Fruit fly (Drosophila melanogaster) whole organism, embryonic: ENCODE data around the gene ash1.

Source experiments
- Awh ChIP-seq: fragments of 200-800 bp; sonication (Bioruptor generic); IDR thresholded peaks from 2 replicates; pipeline ENCODE4, ENCODE4 v1.3.6; 2022; ENCODE audit warnings: missing biosample characterization, missing genetic modification characterization
- BEAF-32 ChIP-seq: fragments of 200-800 bp; sonication (Bioruptor generic); optimal IDR thresholded peaks from 3 replicates; lab custom pipeline; 2017; ENCODE audit warnings: missing biosample characterization, missing genetic modification characterization, mild to moderate bottlenecking, moderate library complexity, missing genetic modification reagents
- CG10366 ChIP-seq: fragments of 200-800 bp; sonication (Bioruptor generic); IDR thresholded peaks from 2 replicates; pipeline ENCODE4 v1.3.6; 2022; ENCODE audit warnings: missing biosample characterization, missing genetic modification characterization
- CG10565 ChIP-seq: fragments of 200-800 bp; sonication (Bioruptor generic); optimal IDR thresholded peaks from 3 replicates; lab custom pipeline; 2016; ENCODE audit warnings: missing biosample characterization, mild to moderate bottlenecking, missing genetic modification characterization
- CG11247 ChIP-seq: fragments of 200-800 bp; sonication (Bioruptor generic); IDR thresholded peaks from 2 replicates; pipeline ENCODE4 v1.3.6; 2022; ENCODE audit warnings: missing biosample characterization, missing genetic modification characterization
- CG1233 ChIP-seq: fragments of 200-800 bp; sonication (Bioruptor generic); optimal IDR thresholded peaks from 4 replicates; lab custom pipeline; 2018; ENCODE audit warnings: missing biosample characterization, mild to moderate bottlenecking, missing genetic modification characterization
- CG15011 ChIP-seq: fragments of 200-800 bp; sonication (Bioruptor generic); optimal IDR thresholded peaks from 3 replicates; lab custom pipeline; 2018; ENCODE audit warnings: missing biosample characterization, mild to moderate bottlenecking, missing genetic modification characterization
- CG17328 ChIP-seq: fragments of 200-800 bp; sonication (Bioruptor generic); IDR thresholded peaks from 2 replicates; pipeline ENCODE4 v1.3.6; 2022; ENCODE audit warnings: missing biosample characterization, missing genetic modification characterization
- CG17829 ChIP-seq: fragments of 200-800 bp; optimal IDR thresholded peaks from 2 replicates; lab custom pipeline; 2019; ENCODE audit warnings: missing biosample characterization, mild to moderate bottlenecking, missing genetic modification characterization, moderate library complexity
- CG1832 ChIP-seq: fragments of 200-800 bp; sonication (Bioruptor generic); optimal IDR thresholded peaks from 2 replicates; lab custom pipeline; 2017; ENCODE audit warnings: missing biosample characterization, mild to moderate bottlenecking, missing genetic modification characterization, inconsistent platforms
- CG18476 ChIP-seq: fragments of 200-800 bp; sonication (Bioruptor generic); optimal IDR thresholded peaks from 2 replicates; lab custom pipeline; 2016; ENCODE audit warnings: missing biosample characterization, mild to moderate bottlenecking, missing genetic modification characterization
- CG2129 ChIP-seq: fragments of 200-800 bp; sonication (Bioruptor generic); IDR thresholded peaks from 2 replicates; pipeline ENCODE4 v1.3.6; 2022; ENCODE audit warnings: missing biosample characterization, missing genetic modification characterization; ENCODE audit not compliant: partially characterized antibody
- CG2199 ChIP-seq: fragments of 200-800 bp; sonication (Bioruptor generic); IDR thresholded peaks from 3 replicates; pipeline ENCODE4 v1.3.6; 2022; ENCODE audit warnings: missing biosample characterization, missing genetic modification characterization
- CG33213 ChIP-seq: fragments of 200-800 bp; sonication (Bioruptor generic); optimal IDR thresholded peaks from 3 replicates; lab custom pipeline; 2016; ENCODE audit warnings: missing biosample characterization, missing genetic modification characterization
- CG8089 ChIP-seq: fragments of 200-800 bp; sonication (Bioruptor generic); optimal IDR thresholded peaks from 3 replicates; lab custom pipeline; 2016; ENCODE audit warnings: missing biosample characterization, missing genetic modification characterization
- CG8924 ChIP-seq: fragments of 200-800 bp; optimal IDR thresholded peaks from 3 replicates; lab custom pipeline; 2019; ENCODE audit warnings: missing biosample characterization, mild to moderate bottlenecking, missing genetic modification characterization, moderate library complexity
- CG9609 ChIP-seq: fragments of 200-800 bp; sonication (Bioruptor generic); optimal IDR thresholded peaks from 3 replicates; lab custom pipeline; 2016; ENCODE audit warnings: missing biosample characterization, missing genetic modification characterization
- CHES-1-like ChIP-seq: fragments of 200-800 bp; sonication (Bioruptor generic); optimal IDR thresholded peaks from 2 replicates; lab custom pipeline; 2016; ENCODE audit warnings: missing biosample characterization, missing genetic modification characterization
- Chrac-16 ChIP-seq: fragments of 200-800 bp; sonication (Bioruptor generic); optimal IDR thresholded peaks from 3 replicates; lab custom pipeline; 2016; ENCODE audit warnings: missing biosample characterization, missing genetic modification characterization
- CrebB ChIP-seq: fragments of 200-800 bp; sonication (Bioruptor generic); optimal IDR thresholded peaks from 3 replicates; lab custom pipeline; 2018; ENCODE audit warnings: missing biosample characterization, mild to moderate bottlenecking, missing genetic modification characterization
- Dfd ChIP-seq, 2 experiments: fragments of >200 bp; optimal IDR thresholded peaks; 2 replicates each; lab custom pipeline; 2017; ENCODE audit warnings: missing biosample characterization in 2 of 2, missing genetic modification characterization in 2 of 2
- Doc2 ChIP-seq: fragments of 200-800 bp; sonication (Bioruptor generic); IDR thresholded peaks from 2 replicates; pipeline ENCODE4 v1.3.6; 2022; ENCODE audit warnings: missing biosample characterization, missing genetic modification characterization
- MTF-1 ChIP-seq: fragments of 200-800 bp; sonication (Bioruptor generic); optimal IDR thresholded peaks from 2 replicates; lab custom pipeline; 2018; ENCODE audit warnings: missing biosample characterization, mild to moderate bottlenecking, missing genetic modification characterization, borderline replicate concordance
- Mad ChIP-seq: fragments of 200-800 bp; sonication (Bioruptor generic); optimal IDR thresholded peaks from 2 replicates; lab custom pipeline; 2016; ENCODE audit warnings: missing biosample characterization, missing genetic modification characterization
- Mrtf ChIP-seq: fragments of 200-800 bp; sonication (Bioruptor generic); IDR thresholded peaks from 3 replicates; pipeline ENCODE4 v1.3.6; 2022; ENCODE audit warnings: missing biosample characterization, missing genetic modification characterization
- Neu2 ChIP-seq: fragments of 200-800 bp; sonication (Bioruptor generic); optimal IDR thresholded peaks from 3 replicates; lab custom pipeline; 2016; ENCODE audit warnings: missing biosample characterization, missing genetic modification characterization, borderline replicate concordance
- Scr ChIP-seq: fragments of 200-800 bp; sonication (Bioruptor generic); IDR thresholded peaks from 2 replicates; pipeline ENCODE4 v1.3.6; 2022; ENCODE audit warnings: missing biosample characterization, missing genetic modification characterization; ENCODE audit not compliant: partially characterized antibody
- Stat92E ChIP-seq, 3 experiments: fragments of >200 bp in 2 of 3; fragments of 200-800 bp in 1 of 3; sonication (Bioruptor generic) in 1 of 3; optimal IDR thresholded peaks; 2 replicates each; lab custom pipeline; 2017 to 2019; ENCODE audit warnings: missing biosample characterization in 3 of 3, missing genetic modification characterization in 3 of 3, mild to moderate bottlenecking in 1 of 3, moderate library complexity in 1 of 3
- TFAM ChIP-seq: fragments of 200-800 bp; sonication (Bioruptor generic); optimal IDR thresholded peaks from 2 replicates; lab custom pipeline; 2017; ENCODE audit warnings: missing biosample characterization, missing genetic modification characterization, inconsistent platforms
- Usf ChIP-seq: fragments of 200-800 bp; sonication (Bioruptor generic); optimal IDR thresholded peaks from 2 replicates; lab custom pipeline; 2017; ENCODE audit warnings: missing genotype, missing biosample characterization, missing genetic modification characterization
- Xrp1 ChIP-seq: fragments of 200-800 bp; sonication (Bioruptor generic); IDR thresholded peaks from 2 replicates; pipeline ENCODE4 v1.3.6; 2022; ENCODE audit warnings: missing biosample characterization, missing genetic modification characterization
- ap ChIP-seq: fragments of 200-800 bp; sonication (Bioruptor generic); IDR thresholded peaks from 2 replicates; pipeline ENCODE4 v1.3.6; 2022; ENCODE audit warnings: missing biosample characterization, missing genetic modification characterization
- ara ChIP-seq: fragments of 200-800 bp; sonication (Bioruptor generic); IDR thresholded peaks from 2 replicates; pipeline ENCODE4 v1.3.6; 2022; ENCODE audit warnings: missing biosample characterization, missing genetic modification characterization
- btn ChIP-seq: fragments of 200-800 bp; sonication (Bioruptor generic); optimal IDR thresholded peaks from 2 replicates; lab custom pipeline; 2016; ENCODE audit warnings: missing biosample characterization, missing genetic modification characterization
- cg ChIP-seq: fragments of 200-800 bp; sonication (Bioruptor generic); optimal IDR thresholded peaks from 3 replicates; lab custom pipeline; 2019; ENCODE audit warnings: missing biosample characterization, mild to moderate bottlenecking, missing genetic modification characterization, moderate library complexity
- dan ChIP-seq: fragments of 200-800 bp; sonication (Bioruptor generic); IDR thresholded peaks from 2 replicates; pipeline ENCODE4 v1.3.6; 2022; ENCODE audit warnings: missing biosample characterization, missing genetic modification characterization
- dati ChIP-seq: fragments of 200-800 bp; sonication (Bioruptor generic); IDR thresholded peaks from 2 replicates; pipeline ENCODE4 v1.3.6; 2022; ENCODE audit warnings: missing biosample characterization, missing genetic modification characterization
- disco-r ChIP-seq: fragments of 200-800 bp; sonication (Bioruptor generic); optimal IDR thresholded peaks from 2 replicates; lab custom pipeline; 2016; ENCODE audit warnings: missing biosample characterization, missing genetic modification characterization
- dpn ChIP-seq, 2 experiments: fragments of 200-800 bp; sonication (Bioruptor generic); optimal IDR thresholded peaks; 3 replicates each; lab custom pipeline; 2016; ENCODE audit warnings: missing biosample characterization in 2 of 2, missing genetic modification characterization in 2 of 2
- gcm ChIP-seq: fragments of 200-800 bp; sonication (Bioruptor generic); optimal IDR thresholded peaks from 2 replicates; lab custom pipeline; 2019; ENCODE audit warnings: missing biosample characterization, mild to moderate bottlenecking, missing genetic modification characterization, moderate library complexity
- grau ChIP-seq: fragments of 200-800 bp; optimal IDR thresholded peaks from 3 replicates; lab custom pipeline; 2019; ENCODE audit warnings: missing biosample characterization, mild to moderate bottlenecking, missing genetic modification characterization, moderate library complexity
- ham ChIP-seq: fragments of 200-800 bp; sonication (Bioruptor generic); IDR thresholded peaks from 2 replicates; pipeline ENCODE4 v1.3.6; 2022; ENCODE audit warnings: missing biosample characterization, missing genetic modification characterization
- ken ChIP-seq: fragments of 200-800 bp; sonication (Bioruptor generic); IDR thresholded peaks from 3 replicates; pipeline ENCODE4 v1.3.6; 2022; ENCODE audit warnings: missing biosample characterization, missing genetic modification characterization
- rib ChIP-seq: fragments of 200-800 bp; sonication (Bioruptor generic); IDR thresholded peaks from 2 replicates; pipeline ENCODE4 v1.3.6; 2022; ENCODE audit warnings: missing biosample characterization, missing genetic modification characterization
- run ChIP-seq: fragments of 200-800 bp; sonication (Bioruptor generic); optimal IDR thresholded peaks from 3 replicates; lab custom pipeline; 2018; ENCODE audit warnings: missing biosample characterization, mild to moderate bottlenecking, missing genetic modification characterization
- sc ChIP-seq, 3 experiments: fragments of >200 bp in 2 of 3; fragments of 200-800 bp in 1 of 3; sonication (Bioruptor generic) in 1 of 3; optimal IDR thresholded peaks; 2 replicates in 2 of 3; 3 replicates in 1 of 3; lab custom pipeline; 2017; ENCODE audit warnings: mild to moderate bottlenecking in 1 of 3, missing biosample characterization in 1 of 3, missing genetic modification characterization in 1 of 3, missing genetic modification reagents in 1 of 3
- sens ChIP-seq: fragments of 200-800 bp; sonication (Bioruptor generic); peaks from one replicate; lab custom pipeline; 2016; ENCODE audit warnings: missing biosample characterization, missing genetic modification characterization
- tgo ChIP-seq: fragments of 200-800 bp; sonication (Bioruptor generic); IDR thresholded peaks from 3 replicates; pipeline ENCODE4 v1.3.6; 2022; ENCODE audit warnings: missing biosample characterization, missing genetic modification characterization
- vfl ChIP-seq: fragments of 200-800 bp; sonication (Bioruptor generic); optimal IDR thresholded peaks from 2 replicates; lab custom pipeline; 2016; ENCODE audit warnings: missing biosample characterization, missing genetic modification characterization
- wek ChIP-seq: fragments of 200-800 bp; sonication (Bioruptor generic); optimal IDR thresholded peaks from 3 replicates; lab custom pipeline; 2018; ENCODE audit warnings: missing biosample characterization, mild to moderate bottlenecking, missing genetic modification characterization, moderate library complexity
- yki ChIP-seq: fragments of >200 bp; optimal IDR thresholded peaks from 3 replicates; lab custom pipeline; 2018

The ash1 gene

DNA sequence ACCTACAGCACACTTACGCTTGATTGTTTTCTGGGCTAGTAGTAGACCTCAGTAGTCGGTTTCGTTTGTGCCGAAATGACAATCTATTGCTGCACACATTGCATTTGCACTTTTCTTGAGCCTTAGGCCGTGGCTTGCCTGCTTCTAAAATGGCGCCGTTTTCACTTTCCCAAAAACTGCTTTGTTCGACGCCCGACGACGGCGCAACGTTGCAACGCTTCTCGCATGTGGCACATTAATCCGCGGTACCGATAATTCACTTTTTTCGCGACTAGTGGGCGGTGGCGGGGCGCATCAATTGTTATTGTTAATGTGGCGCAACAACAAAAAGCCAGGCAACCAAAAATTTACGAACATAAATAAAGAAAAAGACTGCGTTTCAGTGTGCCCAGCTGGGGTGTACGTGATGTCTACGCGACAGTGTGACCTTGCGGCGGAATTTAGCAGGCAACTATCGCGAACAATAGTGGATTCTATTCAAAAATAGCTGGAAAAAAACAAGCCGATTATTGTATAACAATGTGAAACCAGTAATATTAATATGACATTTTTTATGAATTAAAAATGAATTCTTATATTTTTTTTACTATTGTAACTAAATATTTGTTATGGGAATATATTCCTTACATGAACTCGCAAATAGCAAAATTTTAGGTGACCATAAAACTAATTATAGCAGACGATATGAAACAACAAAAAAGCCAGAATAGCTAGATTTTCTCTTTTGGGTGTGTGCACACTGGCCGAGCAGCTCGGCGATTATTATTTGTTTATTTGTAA, at the start of gene ash1, which contains the start of gene Taf6 (continued):
- TF ChIP-seq sc (optimal IDR thresholded peaks at IDR 0.05; lab: Kevin White, UChicago) (no peak), sc (GFP tag; optimal IDR thresholded peaks at IDR 0.05; lab: Kevin White, UChicago) (no peak), Xrp1 (GFP tag; lab: Robert Waterston, UW) (no peak), ham (GFP tag; lab: Robert Waterston, UW) (no peak), wek (GFP tag; lab: Kevin White, UChicago) (no peak), rib (GFP tag; lab: Robert Waterston, UW) (no peak), CG18476 (GFP tag; lab: Kevin White, UChicago) (no peak), ken (GFP tag; lab: Robert Waterston, UW) (no peak), Scr (GFP tag; lab: Robert Waterston, UW) (peak; percentile 73), tgo (GFP tag; lab: Robert Waterston, UW) (no peak), CG8089 (GFP tag; lab: Kevin White, UChicago) (no peak), CG15011 (GFP tag; lab: Kevin White, UChicago) (no peak), vfl (no peak), CG17328 (GFP tag; lab: Robert Waterston, UW) (no peak), Stat92E (GFP tag; optimal IDR thresholded peaks at IDR 0.05; lab: Kevin White, UChicago) (no peak), CG17829 (peak; percentile 54), Doc2 (GFP tag; lab: Robert Waterston, UW) (no peak), CG9609 (GFP tag; lab: Kevin White, UChicago) (no peak), disco-r (GFP tag; lab: Kevin White, UChicago) (no peak), btn (GFP tag; lab: Kevin White, UChicago) (no peak), gcm (GFP tag; lab: Kevin White, UChicago) (no peak), grau (tag; lab: Kevin White, UChicago) (no peak), Dfd (GFP tag; optimal IDR thresholded peaks at IDR 0.05; lab: Kevin White, UChicago) (no peak), yki (lab: Kevin White, UChicago) (no peak), CG8924 (peak; percentile 57), MTF-1 (GFP tag; lab: Kevin White, UChicago) (no peak), Mrtf (GFP tag; lab: Robert Waterston, UW) (no peak), BEAF-32 (GFP tag; lab: Kevin White, UChicago) (peak; percentile 89), CG2129 (GFP tag; lab: Robert Waterston, UW) (no peak), CG1233 (GFP tag; lab: Kevin White, UChicago) (no peak), CHES-1-like (GFP tag; lab: Kevin White, UChicago) (no peak), Awh (GFP tag; lab: Robert Waterston, UW) (no peak), Usf (no peak), CG10565 (GFP tag; lab: Kevin White, UChicago) (no peak), Chrac-16 (GFP tag; lab: Kevin White, UChicago) (no peak), sens (no peak), ap (GFP tag; lab: Robert Waterston, UW) (no peak), cg (GFP tag; lab: Kevin White, UChicago) (no peak), Neu2 (GFP tag; lab: Kevin White, UChicago) (no peak), CrebB (tag; lab: Kevin White, UChicago) (no peak), Mad (GFP tag; lab: Kevin White, UChicago) (no peak), dan (GFP tag; lab: Robert Waterston, UW) (no peak), CG33213 (no peak), ara (GFP tag; lab: Robert Waterston, UW) (no peak), CG10366 (GFP tag; lab: Robert Waterston, UW) (no peak), CG2199 (no peak), CG1832 (GFP tag; lab: Kevin White, UChicago) (no peak), TFAM (no peak), run (no peak), dati (no peak), dpn (GFP tag; optimal IDR thresholded peaks at IDR 0.05; lab: Kevin White, UChicago) (peak in 1 of 2 experiments; percentile 26), CG11247 (GFP tag; lab: Robert Waterston, UW) (no peak)
